Worm (Caenorhabditis elegans) whole organism, L4 larva: ENCODE data around the gene acr-16.

Experiments used
- F44E2.7 ChIP-seq: fragments of 200-800 bp; sonication (Bioruptor generic); IDR thresholded peaks from 2 replicates; pipeline ENCODE4 v2.1.2; 2022; ENCODE audit warnings: missing genetic modification characterization, missing compliant biosample characterization
- R02D3.7 ChIP-seq: fragments of 150-350 bp; sonication (generic microtip); optimal IDR thresholded peaks from 3 replicates; lab custom pipeline; 2014; ENCODE audit warnings: missing biosample characterization, missing genetic modification characterization
- dpl-1 ChIP-seq: fragments of 150-350 bp; optimal IDR thresholded peaks from 2 replicates; lab custom pipeline; 2014; ENCODE audit warnings: missing biosample characterization, missing genetic modification reagents, missing genetic modification characterization
- fkh-10 ChIP-seq: fragments of 150-350 bp; optimal IDR thresholded peaks from 2 replicates; lab custom pipeline; 2014; ENCODE audit warnings: missing biosample characterization, missing genetic modification reagents, missing genetic modification characterization
- nhr-11 ChIP-seq: fragments of 150-350 bp; optimal IDR thresholded peaks from 2 replicates; lab custom pipeline; 2014; ENCODE audit warnings: missing biosample characterization, missing genetic modification characterization
- pha-4 ChIP-seq, 2 experiments: fragments of 150-350 bp in 1 of 2; fragments of 200-800 bp in 1 of 2; sonication (Bioruptor generic) in 1 of 2; IDR thresholded peaks in 1 of 2; optimal IDR thresholded peaks in 1 of 2; 2 replicates each; pipeline versions ENCODE4 v1.3.6 to Lab custom; 2014 to 2022; ENCODE audit warnings: missing genetic modification characterization in 2 of 2, missing genetic modification reagents in 2 of 2, missing biosample characterization in 1 of 2, missing compliant biosample characterization in 1 of 2
- unc-62 ChIP-seq, 3 experiments: fragments of 150-350 bp in 1 of 3; sonication (generic microtip); optimal IDR thresholded peaks in 2 of 3; peaks in 1 of 3; 1 replicate in 1 of 3; 2 replicates in 2 of 3; lab custom pipeline; 2014 to 2017; ENCODE audit warnings: missing biosample characterization in 3 of 3, missing genetic modification characterization in 3 of 3, missing genetic modification reagents in 3 of 3, missing genotype in 1 of 3

DNA sequence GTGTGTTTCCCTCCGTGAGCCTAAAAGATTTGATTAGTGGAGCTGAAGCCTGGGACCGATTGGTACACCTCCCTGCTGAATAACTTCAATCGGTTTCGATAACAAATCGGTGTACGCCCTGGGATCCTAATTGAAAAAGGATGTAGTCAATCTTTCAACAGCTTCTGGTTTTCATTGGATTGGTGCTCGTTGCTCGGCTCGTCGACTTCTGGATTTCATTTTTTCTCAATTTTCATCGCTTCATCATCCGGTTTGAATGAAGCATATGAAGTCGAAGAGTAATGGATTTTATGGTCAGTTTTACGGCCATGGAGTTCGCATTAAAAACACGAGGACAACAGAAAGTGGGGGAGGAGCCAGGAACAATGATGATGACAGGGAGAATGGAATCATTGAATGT lies 5.1 kb upstream of the acr-16 start:
- TF ChIP-seq unc-62 (GFP tag; optimal IDR thresholded peaks at IDR 0.05 in 1 of 2; lab: Kevin White, UChicago) (no peak), unc-62 (tag; optimal IDR thresholded peaks at IDR 0.05; lab: Kevin White, UChicago) (no peak), dpl-1 (GFP tag; lab: Kevin White, UChicago) (no peak), fkh-10 (GFP tag; lab: Kevin White, UChicago) (no peak), pha-4 (GFP tag; IDR thresholded peaks at IDR 0.05; lab: Robert Waterston, UW) (no peak), pha-4 (tag; optimal IDR thresholded peaks at IDR 0.05; lab: Kevin White, UChicago) (no peak), R02D3.7 (tag; lab: Kevin White, UChicago) (no peak), nhr-11 (tag; lab: Kevin White, UChicago) (no peak), F44E2.7 (GFP tag; lab: Robert Waterston, UW) (no peak)
